Fruit fly (Drosophila melanogaster): ENCODE data around the gene CG14710.

Gene CG14710

dm6 chr3R:11619709-11620409 is at the start of gene CG14710, which contains the start of gene Jupiter (continued):
- TF ChIP-seq CG2678 (tag; optimal IDR thresholded peaks at IDR 0.05): peak; percentile 59
- no peak for TF ChIP-seq ATbp (GFP tag; optimal IDR thresholded peaks at IDR 0.05)
- TF ChIP-seq caup (GFP tag; optimal IDR thresholded peaks at IDR 0.05; ENCODE audit: severe bottlenecking): peak; percentile 53
- peak; percentile 90 for TF ChIP-seq Antp (GFP tag; optimal IDR thresholded peaks at IDR 0.05)
- TF ChIP-seq toy (GFP tag; IDR thresholded peaks at IDR 0.05): no peak
- TF ChIP-seq fd64A (GFP tag; optimal IDR thresholded peaks at IDR 0.05): no peak
- no peak for TF ChIP-seq abd-A (tag; optimal IDR thresholded peaks at IDR 0.05)
- peak; percentile 6 for TF ChIP-seq CG18011 (GFP tag; optimal IDR thresholded peaks at IDR 0.05)
- TF ChIP-seq Dp (GFP tag; optimal IDR thresholded peaks at IDR 0.05): peak; percentile 85
- TF ChIP-seq row (GFP tag; IDR thresholded peaks at IDR 0.05): peak; percentile 89
- TF ChIP-seq Rfx (GFP tag; IDR thresholded peaks at IDR 0.05): peak; percentile 89
- peak; percentile 30 for TF ChIP-seq CG10979 (tag; optimal IDR thresholded peaks at IDR 0.05)
- no peak; the same call in 2 of the 3 replicates for TF ChIP-seq CG14050 (GFP tag; IDR thresholded peaks at IDR 0.05)
- TF ChIP-seq ranshi (GFP tag; IDR thresholded peaks at IDR 0.05): peak; percentile 69; the same call in 1 of the 2 replicates
- TF ChIP-seq Usf (GFP tag; optimal IDR thresholded peaks at IDR 0.05): no peak
- peak; percentile 78 for TF ChIP-seq MESR4 (GFP tag; optimal IDR thresholded peaks at IDR 0.05)
- TF ChIP-seq Bgb (GFP tag; IDR thresholded peaks at IDR 0.05; ENCODE audit: partially characterized antibody): no peak; the same call in 1 of the 2 replicates
- TF ChIP-seq Ssrp (tag; optimal IDR thresholded peaks at IDR 0.05): peak; percentile 40
- peak; percentile 11 for TF ChIP-seq CG8388 (GFP tag; optimal IDR thresholded peaks at IDR 0.05)
- TF ChIP-seq CG18764 (GFP tag; optimal IDR thresholded peaks at IDR 0.05): peak; percentile 75
- TF ChIP-seq CG17802 (tag; optimal IDR thresholded peaks at IDR 0.05): peak; percentile 52
- peak; percentile 49 for TF ChIP-seq Dref (GFP tag; IDR thresholded peaks at IDR 0.05)
- TF ChIP-seq en (GFP tag; optimal IDR thresholded peaks at IDR 0.05): peak; percentile 6
- no peak for TF ChIP-seq Taf1 (GFP tag; IDR thresholded peaks at IDR 0.05)
- TF ChIP-seq NK7.1 (GFP tag; optimal IDR thresholded peaks at IDR 0.05): peak; percentile 32
- TF ChIP-seq tio (GFP tag; optimal IDR thresholded peaks at IDR 0.05): no peak
- no peak for TF ChIP-seq ash1 (GFP tag; optimal IDR thresholded peaks at IDR 0.05)
- TF ChIP-seq gem (tag; optimal IDR thresholded peaks at IDR 0.05): peak; percentile 74
- TF ChIP-seq amos (GFP tag; IDR thresholded peaks at IDR 0.05; ENCODE audit: partially characterized antibody): peak; percentile 23; the same call in 1 of the 2 replicates
- TF ChIP-seq Camta (GFP tag; optimal IDR thresholded peaks at IDR 0.05): peak; percentile 27
- peak; percentile 60 for TF ChIP-seq NfI (GFP tag; optimal IDR thresholded peaks at IDR 0.05)
- TF ChIP-seq kni (GFP tag; optimal IDR thresholded peaks at IDR 0.05): peak; percentile 31
- peak in 1 of 3 experiments; percentile 47 for TF ChIP-seq Stat92E (GFP tag; optimal IDR thresholded peaks at IDR 0.05)
- TF ChIP-seq TFAM (GFP tag; optimal IDR thresholded peaks at IDR 0.05): no peak
- no peak for TF ChIP-seq CG31224 (GFP tag; IDR thresholded peaks at IDR 0.05)
- peak; percentile 45 for TF ChIP-seq kay (GFP tag; optimal IDR thresholded peaks at IDR 0.05)
- peak; percentile 63 for TF ChIP-seq CG11504 (tag; optimal IDR thresholded peaks at IDR 0.05)
- peak; percentile 83 for TF ChIP-seq shn (GFP tag; optimal IDR thresholded peaks at IDR 0.05)
- TF ChIP-seq CG10209 (GFP tag; optimal IDR thresholded peaks at IDR 0.05): peak; percentile 46
- no peak for TF ChIP-seq hb (GFP tag; IDR thresholded peaks at IDR 0.05; ENCODE audit: partially characterized antibody)
- TF ChIP-seq Deaf1 (tag; optimal IDR thresholded peaks at IDR 0.05): peak; percentile 32
- peak; percentile 78 for TF ChIP-seq sob (GFP tag; IDR thresholded peaks at IDR 0.05)
- TF ChIP-seq CG15601 (tag; optimal IDR thresholded peaks at IDR 0.05): peak; percentile 72
- peak; percentile 68 for TF ChIP-seq CG32772 (GFP tag; IDR thresholded peaks at IDR 0.05)
- no peak for TF ChIP-seq CG17912 (GFP tag; optimal IDR thresholded peaks at IDR 0.05)
- TF ChIP-seq usp (GFP tag; optimal IDR thresholded peaks at IDR 0.05): no peak
- peak; percentile 34; the same call in 1 of the 2 replicates for TF ChIP-seq CG32767 (GFP tag; IDR thresholded peaks at IDR 0.05)
- peak; percentile 70 for TF ChIP-seq ewg (GFP tag; optimal IDR thresholded peaks at IDR 0.05)
